Fruit fly (Drosophila melanogaster) whole organism, embryonic: ENCODE data around the gene Ant2.

ENCODE experiments used
- Atf-2 ChIP-seq: fragments of 200-800 bp; sonication (Bioruptor generic); optimal IDR thresholded peaks from 2 replicates; lab custom pipeline; 2016; ENCODE audit warnings: missing biosample characterization, missing genetic modification characterization
- CG10321 ChIP-seq: fragments of 200-800 bp; sonication (Bioruptor generic); IDR thresholded peaks from 2 replicates; pipeline ENCODE4 v1.3.6; 2022; ENCODE audit warnings: missing biosample characterization, missing genetic modification characterization
- CG11560 ChIP-seq: fragments of 200-800 bp; sonication (Bioruptor generic); IDR thresholded peaks from 3 replicates; pipeline ENCODE4 v1.3.6; 2022; ENCODE audit warnings: missing biosample characterization, missing genetic modification characterization
- CG12236 ChIP-seq: fragments of 200-800 bp; sonication (Bioruptor generic); optimal IDR thresholded peaks from 2 replicates; lab custom pipeline; 2016; ENCODE audit warnings: missing biosample characterization, missing genetic modification characterization
- CG13894 ChIP-seq: fragments of 200-800 bp; sonication (Bioruptor generic); optimal IDR thresholded peaks from 3 replicates; lab custom pipeline; 2018; ENCODE audit warnings: missing biosample characterization, mild to moderate bottlenecking, missing genetic modification characterization, moderate library complexity
- CG14667 ChIP-seq: fragments of 200-800 bp; sonication (Bioruptor generic); IDR thresholded peaks from 2 replicates; pipeline ENCODE4 v1.3.6; 2022; ENCODE audit warnings: missing biosample characterization, missing genetic modification characterization
- CG14860 ChIP-seq: fragments of 200-800 bp; sonication (Bioruptor generic); IDR thresholded peaks from 3 replicates; pipeline ENCODE4 v1.3.6; 2022; ENCODE audit warnings: missing biosample characterization, missing genetic modification characterization; ENCODE audit not compliant: partially characterized antibody
- CG1602 ChIP-seq: fragments of 200-800 bp; sonication (Bioruptor generic); optimal IDR thresholded peaks from 3 replicates; lab custom pipeline; 2016; ENCODE audit warnings: missing biosample characterization, missing genetic modification characterization
- CG1647 ChIP-seq: fragments of 200-800 bp; sonication (Bioruptor generic); optimal IDR thresholded peaks from 3 replicates; lab custom pipeline; 2016; ENCODE audit warnings: missing biosample characterization, missing genetic modification characterization
- CG17912 ChIP-seq: fragments of 200-800 bp; sonication (Bioruptor generic); optimal IDR thresholded peaks from 2 replicates; lab custom pipeline; 2018; ENCODE audit warnings: missing biosample characterization, mild to moderate bottlenecking, missing genetic modification characterization
- CG2116 ChIP-seq: fragments of 200-800 bp; sonication (Bioruptor generic); optimal IDR thresholded peaks from 3 replicates; lab custom pipeline; 2018; ENCODE audit warnings: missing biosample characterization, mild to moderate bottlenecking, missing genetic modification characterization
- CG30403 ChIP-seq: fragments of 200-800 bp; sonication (Bioruptor generic); optimal IDR thresholded peaks from 3 replicates; lab custom pipeline; 2016; ENCODE audit warnings: missing biosample characterization, missing genetic modification characterization
- CG4360 ChIP-seq: fragments of 200-800 bp; sonication (Bioruptor generic); IDR thresholded peaks from 2 replicates; pipeline ENCODE4 v1.3.6; 2022; ENCODE audit warnings: missing biosample characterization, missing genetic modification characterization
- CG6683 ChIP-seq: fragments of 200-800 bp; sonication (Bioruptor generic); optimal IDR thresholded peaks from 2 replicates; lab custom pipeline; 2017; ENCODE audit warnings: missing biosample characterization, mild to moderate bottlenecking, missing genetic modification characterization, missing genetic modification reagents
- CG8281 ChIP-seq: fragments of 200-800 bp; sonication (Bioruptor generic); optimal IDR thresholded peaks from 2 replicates; lab custom pipeline; 2018; ENCODE audit warnings: missing biosample characterization, mild to moderate bottlenecking, missing genetic modification characterization, moderate library complexity
- Chrac-16 ChIP-seq: fragments of 200-800 bp; sonication (Bioruptor generic); optimal IDR thresholded peaks from 3 replicates; lab custom pipeline; 2016; ENCODE audit warnings: missing biosample characterization, missing genetic modification characterization
- CrebB ChIP-seq: fragments of 200-800 bp; sonication (Bioruptor generic); optimal IDR thresholded peaks from 3 replicates; lab custom pipeline; 2018; ENCODE audit warnings: missing biosample characterization, mild to moderate bottlenecking, missing genetic modification characterization
- Doc2 ChIP-seq: fragments of 200-800 bp; sonication (Bioruptor generic); IDR thresholded peaks from 2 replicates; pipeline ENCODE4 v1.3.6; 2022; ENCODE audit warnings: missing biosample characterization, missing genetic modification characterization
- Dp ChIP-seq: fragments of 200-800 bp; sonication (Bioruptor generic); optimal IDR thresholded peaks from 2 replicates; lab custom pipeline; 2018; ENCODE audit warnings: missing biosample characterization, mild to moderate bottlenecking, missing genetic modification characterization, moderate library complexity
- Dref ChIP-seq: fragments of 200-800 bp; sonication (Bioruptor generic); IDR thresholded peaks from 2 replicates; pipeline ENCODE4 v1.3.6; 2022; ENCODE audit warnings: missing biosample characterization, missing genetic modification characterization
- Eip74EF ChIP-seq, 2 experiments: fragments of 200-800 bp in 1 of 2; fragments of >200 bp in 1 of 2; sonication (Bioruptor generic) in 1 of 2; optimal IDR thresholded peaks; 2 replicates each; lab custom pipeline; 2017 to 2019; ENCODE audit warnings: missing biosample characterization in 2 of 2, missing genetic modification characterization in 2 of 2, mild to moderate bottlenecking in 1 of 2, moderate library complexity in 1 of 2
- Fer1 ChIP-seq: fragments of 200-800 bp; sonication (Bioruptor generic); optimal IDR thresholded peaks from 2 replicates; lab custom pipeline; 2017; ENCODE audit warnings: missing biosample characterization, mild to moderate bottlenecking, missing genetic modification characterization
- H2.0 ChIP-seq: fragments of 200-800 bp; sonication (Bioruptor generic); IDR thresholded peaks from 2 replicates; pipeline ENCODE4 v1.3.6; 2022; ENCODE audit warnings: missing biosample characterization, missing genetic modification characterization
- Hand ChIP-seq: fragments of 200-800 bp; sonication (Bioruptor generic); optimal IDR thresholded peaks from 2 replicates; lab custom pipeline; 2017; ENCODE audit warnings: mild to moderate bottlenecking, missing biosample characterization, missing genetic modification reagents, missing genetic modification characterization
- Neu2 ChIP-seq: fragments of 200-800 bp; sonication (Bioruptor generic); optimal IDR thresholded peaks from 3 replicates; lab custom pipeline; 2016; ENCODE audit warnings: missing biosample characterization, missing genetic modification characterization, borderline replicate concordance
- Rfx ChIP-seq: fragments of 200-800 bp; sonication (Bioruptor generic); IDR thresholded peaks from 2 replicates; pipeline ENCODE4 v1.3.6; 2022; ENCODE audit warnings: missing biosample characterization, missing genetic modification characterization
- Six4 ChIP-seq: fragments of 200-800 bp; sonication (Bioruptor generic); optimal IDR thresholded peaks from 2 replicates; lab custom pipeline; 2016; ENCODE audit warnings: missing biosample characterization, missing genetic modification characterization
- Tbp ChIP-seq: fragments of >200 bp; optimal IDR thresholded peaks from 2 replicates; lab custom pipeline; 2018; ENCODE audit warnings: missing biosample characterization, missing genetic modification characterization
- ab ChIP-seq: fragments of 200-800 bp; sonication (Bioruptor generic); optimal IDR thresholded peaks from 2 replicates; lab custom pipeline; 2016; ENCODE audit warnings: missing biosample characterization, missing genetic modification characterization
- aop ChIP-seq: fragments of 200-800 bp; sonication (Bioruptor generic); IDR thresholded peaks from 2 replicates; pipeline ENCODE4 v1.3.6; 2022; ENCODE audit warnings: missing biosample characterization, missing genetic modification characterization
- ash1 ChIP-seq: fragments of 200-800 bp; sonication (Bioruptor generic); optimal IDR thresholded peaks from 2 replicates; lab custom pipeline; 2018; ENCODE audit warnings: missing biosample characterization, mild to moderate bottlenecking, missing genetic modification characterization
- bbx ChIP-seq: fragments of 200-800 bp; sonication (Bioruptor generic); IDR thresholded peaks from 2 replicates; pipeline ENCODE4 v1.3.6; 2022; ENCODE audit warnings: missing biosample characterization, missing genetic modification characterization; ENCODE audit not compliant: partially characterized antibody
- da ChIP-seq: fragments of 200-800 bp; sonication (Bioruptor generic); optimal IDR thresholded peaks from 2 replicates; lab custom pipeline; 2016; ENCODE audit warnings: missing biosample characterization, missing genetic modification characterization
- dm ChIP-seq: fragments of 200-800 bp; sonication (Bioruptor generic); optimal IDR thresholded peaks from 3 replicates; lab custom pipeline; 2016; ENCODE audit warnings: missing biosample characterization, missing genetic modification characterization
- gcm2 ChIP-seq: fragments of 200-800 bp; sonication (Bioruptor generic); optimal IDR thresholded peaks from 2 replicates; lab custom pipeline; 2016; ENCODE audit warnings: missing biosample characterization, missing genetic modification characterization
- hb ChIP-seq: fragments of 200-800 bp; sonication (Bioruptor generic); IDR thresholded peaks from 3 replicates; pipeline ENCODE4 v1.3.6; 2022; ENCODE audit warnings: missing biosample characterization, missing genetic modification characterization; ENCODE audit not compliant: partially characterized antibody
- ind ChIP-seq: fragments of 200-800 bp; sonication (Bioruptor generic); optimal IDR thresholded peaks from 3 replicates; lab custom pipeline; 2016; ENCODE audit warnings: missing biosample characterization, missing genetic modification characterization
- jigr1 ChIP-seq: fragments of 200-800 bp; sonication (Bioruptor generic); IDR thresholded peaks from 3 replicates; pipeline ENCODE4 v1.3.6; 2022; ENCODE audit warnings: missing biosample characterization, missing genetic modification characterization
- kah ChIP-seq: fragments of 200-800 bp; sonication (Bioruptor generic); optimal IDR thresholded peaks from 2 replicates; lab custom pipeline; 2018; ENCODE audit warnings: missing biosample characterization, mild to moderate bottlenecking, missing genetic modification characterization
- onecut ChIP-seq: fragments of 200-800 bp; sonication (Bioruptor generic); IDR thresholded peaks from 2 replicates; pipeline ENCODE4 v1.3.6; 2022; ENCODE audit warnings: missing biosample characterization, missing genetic modification characterization
- pho ChIP-seq: fragments of 200-800 bp; sonication (Bioruptor generic); optimal IDR thresholded peaks from 2 replicates; lab custom pipeline; 2016; ENCODE audit warnings: missing biosample characterization, missing genetic modification characterization
- pita ChIP-seq: fragments of 200-800 bp; sonication (Bioruptor generic); optimal IDR thresholded peaks from 2 replicates; lab custom pipeline; 2017; ENCODE audit warnings: missing biosample characterization, mild to moderate bottlenecking, missing genetic modification characterization
- rib ChIP-seq: fragments of 200-800 bp; sonication (Bioruptor generic); IDR thresholded peaks from 2 replicates; pipeline ENCODE4 v1.3.6; 2022; ENCODE audit warnings: missing biosample characterization, missing genetic modification characterization
- run ChIP-seq: fragments of 200-800 bp; sonication (Bioruptor generic); optimal IDR thresholded peaks from 3 replicates; lab custom pipeline; 2018; ENCODE audit warnings: missing biosample characterization, mild to moderate bottlenecking, missing genetic modification characterization
- sisA ChIP-seq: fragments of 200-800 bp; sonication (Bioruptor generic); IDR thresholded peaks from 2 replicates; pipeline ENCODE4 v1.3.6; 2022; ENCODE audit warnings: missing biosample characterization, missing genetic modification characterization
- sob ChIP-seq: fragments of 200-800 bp; sonication (Bioruptor generic); IDR thresholded peaks from 2 replicates; pipeline ENCODE4 v1.3.6; 2022; ENCODE audit warnings: missing biosample characterization, missing genetic modification characterization
- ssp ChIP-seq: fragments of 200-800 bp; sonication (Bioruptor generic); IDR thresholded peaks from 2 replicates; pipeline ENCODE4 v1.3.6; 2022; ENCODE audit warnings: missing biosample characterization, missing genetic modification characterization
- stc ChIP-seq: fragments of 200-800 bp; sonication (Bioruptor generic); IDR thresholded peaks from 2 replicates; pipeline ENCODE4 v1.3.6; 2022; ENCODE audit warnings: missing biosample characterization, missing genetic modification characterization
- tup ChIP-seq: fragments of 200-800 bp; sonication (Bioruptor generic); optimal IDR thresholded peaks from 2 replicates; lab custom pipeline; 2016; ENCODE audit warnings: missing biosample characterization, mild to moderate bottlenecking, missing genetic modification characterization, moderate library complexity
- tx ChIP-seq: fragments of 200-800 bp; sonication (Bioruptor generic); optimal IDR thresholded peaks from 2 replicates; lab custom pipeline; 2016; ENCODE audit warnings: missing biosample characterization, missing genetic modification characterization

The Ant2 gene

DNA sequence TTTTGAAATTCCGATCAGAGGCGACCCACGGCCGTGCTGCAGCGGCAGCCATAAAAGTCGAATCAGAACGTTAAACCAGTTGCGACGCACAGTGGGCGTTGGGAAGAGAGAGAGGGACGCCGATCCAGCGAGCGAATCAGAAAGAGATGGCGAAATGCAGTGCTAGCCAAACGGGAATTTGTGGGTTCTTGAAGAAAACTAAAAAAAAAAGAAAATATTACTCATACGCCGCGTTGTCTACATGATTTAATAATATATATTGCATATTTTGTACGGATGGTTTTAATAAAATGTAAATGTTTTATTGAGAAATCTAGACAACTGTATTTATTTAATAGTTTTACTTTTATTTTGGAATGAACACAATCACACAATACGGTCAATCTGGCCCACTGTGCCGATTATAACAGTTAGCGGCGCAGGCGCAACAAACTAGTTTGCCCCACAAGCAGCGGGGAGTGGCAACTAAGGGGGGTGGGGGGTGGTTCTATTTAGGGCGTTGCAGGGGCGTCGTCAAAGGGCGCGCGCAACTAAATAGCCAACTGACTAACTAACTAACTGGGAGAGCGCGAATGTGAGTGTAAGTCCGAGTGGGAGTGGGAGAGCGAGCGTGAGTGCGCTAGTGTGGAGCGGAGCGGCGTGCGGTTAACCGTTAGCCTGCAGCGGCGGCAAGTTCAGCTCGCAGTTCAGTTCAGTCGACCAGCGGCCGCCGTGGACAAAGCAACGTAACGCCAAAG lies 14.7 kb downstream of the Ant2 start, which contains the start of gene CG15211 (continued):
- TF ChIP-seq Fer1 (GFP tag; lab: Kevin White, UChicago), result peak; percentile 52
- no peak for TF ChIP-seq CG12236 (GFP tag; lab: Kevin White, UChicago)
- no peak for TF ChIP-seq CG11560 (tag; lab: Robert Waterston, UW)
- 0 out of 2 replicates have a peak, but pooled peaks have one; percentile 11 for TF ChIP-seq CG10321 (GFP tag; lab: Robert Waterston, UW)
- no peak for TF ChIP-seq CG14860 (GFP tag; lab: Robert Waterston, UW)
- peak; percentile 73 for TF ChIP-seq stc (GFP tag; lab: Robert Waterston, UW)
- no peak for TF ChIP-seq kah
- TF ChIP-seq gcm2 (GFP tag; lab: Kevin White, UChicago), result no peak
- no peak for TF ChIP-seq Neu2 (GFP tag; lab: Kevin White, UChicago)
- peak; percentile 39; the same call in 1 of the 2 replicates for TF ChIP-seq H2.0 (GFP tag; lab: Robert Waterston, UW)
- TF ChIP-seq hb (GFP tag; lab: Robert Waterston, UW), result no peak
- TF ChIP-seq CG6683 (GFP tag; lab: Kevin White, UChicago), result peak; percentile 52
- TF ChIP-seq Hand (GFP tag; lab: Kevin White, UChicago), result peak; percentile 19
- TF ChIP-seq sisA (GFP tag; lab: Robert Waterston, UW), result peak; percentile 55
- no peak for TF ChIP-seq tup (GFP tag; lab: Kevin White, UChicago)
- TF ChIP-seq ssp (GFP tag; lab: Robert Waterston, UW), result peak; percentile 49
- TF ChIP-seq ind (GFP tag; lab: Kevin White, UChicago), result peak; percentile 62
- no peak for TF ChIP-seq Doc2 (GFP tag; lab: Robert Waterston, UW)
- no peak for TF ChIP-seq da (GFP tag; lab: Kevin White, UChicago)
- 0 out of 2 replicates have a peak, but pooled peaks have one; percentile 28 for TF ChIP-seq rib
- peak; percentile 43 for TF ChIP-seq Rfx (GFP tag; lab: Robert Waterston, UW)
- peak; percentile 54 for TF ChIP-seq CG8281 (tag; lab: Kevin White, UChicago)
- no peak for TF ChIP-seq CG13894
- TF ChIP-seq bbx (GFP tag; lab: Robert Waterston, UW), result peak; percentile 45; the same call in 1 of the 2 replicates
- peak; percentile 65 for TF ChIP-seq Chrac-16 (GFP tag; lab: Kevin White, UChicago)
- TF ChIP-seq CG4360 (GFP tag; lab: Robert Waterston, UW), result no peak
- TF ChIP-seq Tbp (GFP tag; lab: Kevin White, UChicago), result no peak
- TF ChIP-seq aop, result no peak
- peak; percentile 54 for TF ChIP-seq CG1602 (GFP tag; lab: Kevin White, UChicago)
- peak; percentile 55 for TF ChIP-seq Six4 (GFP tag; lab: Kevin White, UChicago)
- peak; percentile 17 for TF ChIP-seq run (tag; lab: Kevin White, UChicago)
- TF ChIP-seq Dp, result no peak
- no peak for TF ChIP-seq CrebB (tag; lab: Kevin White, UChicago)
- peak; percentile 38 for TF ChIP-seq CG2116 (GFP tag; lab: Kevin White, UChicago)
- peak; percentile 84 for TF ChIP-seq CG30403 (GFP tag; lab: Kevin White, UChicago)
- no peak for TF ChIP-seq jigr1 (GFP tag; lab: Robert Waterston, UW)
- no peak for TF ChIP-seq CG1647
- TF ChIP-seq Eip74EF (GFP tag; optimal IDR thresholded peaks at IDR 0.05; lab: Kevin White, UChicago), result peak in 1 of 2 experiments; percentile 64
- TF ChIP-seq tx (GFP tag; lab: Kevin White, UChicago), result peak; percentile 15
- no peak for TF ChIP-seq pho (GFP tag; lab: Kevin White, UChicago)
- TF ChIP-seq pita, result no peak
- TF ChIP-seq CG17912 (GFP tag; lab: Kevin White, UChicago), result no peak
- TF ChIP-seq Atf-2, result no peak
- peak; percentile 27 for TF ChIP-seq dm
- no peak for TF ChIP-seq sob (GFP tag; lab: Robert Waterston, UW)
- TF ChIP-seq onecut (GFP tag; lab: Robert Waterston, UW), result peak; percentile 46; the same call in 1 of the 2 replicates
- no peak for TF ChIP-seq Dref (GFP tag; lab: Robert Waterston, UW)
- TF ChIP-seq ash1, result no peak
- no peak for TF ChIP-seq ab (GFP tag; lab: Kevin White, UChicago)
- 0 out of 2 replicates have a peak, but pooled peaks have one; percentile 21 for TF ChIP-seq CG14667 (GFP tag; lab: Robert Waterston, UW)
